Worm (Caenorhabditis elegans) whole organism, L1 larva: ENCODE data around the gene adbp-1.
A peak's percentile ranks its signal among the peaks of the same experiment; 100 is the strongest.

Experiments
- ama-1 ChIP-seq: fragments of 150-350 bp; optimal IDR thresholded peaks from 2 replicates; lab custom pipeline; 2014
- ceh-8 ChIP-seq: fragments of 200-800 bp; sonication (Bioruptor generic); optimal IDR thresholded peaks from 2 replicates; lab custom pipeline; 2018; ENCODE audit warnings: mild to moderate bottlenecking, missing genetic modification characterization, moderate library complexity, missing compliant biosample characterization
- ces-1 ChIP-seq: fragments of 150-350 bp; optimal IDR thresholded peaks from 2 replicates; lab custom pipeline; 2014; ENCODE audit warnings: missing biosample characterization, missing genetic modification reagents, missing genetic modification characterization
- dpl-1 ChIP-seq, 3 experiments: fragments of 150-350 bp in 2 of 3; sonication (generic microtip) in 1 of 3; optimal IDR thresholded peaks; 2 replicates each; lab custom pipeline; 2014 to 2017; ENCODE audit warnings: missing biosample characterization in 3 of 3, missing genetic modification characterization in 3 of 3, missing genetic modification reagents in 3 of 3
- efl-1 ChIP-seq, 4 experiments: fragments of 150-350 bp; optimal IDR thresholded peaks in 3 of 4; peaks in 1 of 4; 1 replicate in 1 of 4; 2 replicates in 3 of 4; lab custom pipeline; 2014; ENCODE audit warnings: missing biosample characterization in 2 of 4, missing genetic modification characterization in 2 of 4, missing genetic modification reagents in 2 of 4
- egl-27 ChIP-seq, 2 experiments: fragments of 150-350 bp in 1 of 2; sonication (generic microtip); optimal IDR thresholded peaks; 3 replicates each; lab custom pipeline; 2017 to 2018; ENCODE audit warnings: missing biosample characterization in 2 of 2, missing genetic modification characterization in 2 of 2, missing genetic modification reagents in 2 of 2
- elt-2 ChIP-seq: sonication (generic microtip); optimal IDR thresholded peaks from 2 replicates; lab custom pipeline; 2016; ENCODE audit warnings: missing genetic modification characterization, mild to moderate bottlenecking, inconsistent platforms, missing compliant biosample characterization, missing genetic modification reagents
- elt-3 ChIP-seq, 6 experiments: fragments of 150-350 bp in 1 of 6; sonication (generic microtip); optimal IDR thresholded peaks; 2 replicates each; lab custom pipeline; 2017 to 2018; ENCODE audit warnings: missing biosample characterization in 6 of 6, missing genetic modification characterization in 6 of 6, inconsistent platforms in 1 of 6
- ets-5 ChIP-seq: fragments of 200-800 bp; sonication (Bioruptor generic); IDR thresholded peaks from 2 replicates; pipeline ENCODE4 v1.3.6; 2022; ENCODE audit warnings: missing genetic modification characterization, missing compliant biosample characterization
- fkh-10 ChIP-seq: sonication (generic microtip); optimal IDR thresholded peaks from 2 replicates; lab custom pipeline; 2017; ENCODE audit warnings: missing biosample characterization, missing genetic modification reagents, missing genetic modification characterization
- fkh-4 ChIP-seq: sonication (generic microtip); optimal IDR thresholded peaks from 2 replicates; lab custom pipeline; 2016; ENCODE audit warnings: missing compliant biosample characterization, missing genetic modification characterization, borderline replicate concordance
- fkh-8 ChIP-seq: sonication (generic microtip); optimal IDR thresholded peaks from 2 replicates; lab custom pipeline; 2016; ENCODE audit warnings: mild to moderate bottlenecking, missing genetic modification characterization, missing compliant biosample characterization
- hpl-2 ChIP-seq: fragments of 150-350 bp; optimal IDR thresholded peaks from 2 replicates; lab custom pipeline; 2014; ENCODE audit warnings: missing biosample characterization, missing genetic modification reagents, missing genetic modification characterization
- irx-1 ChIP-seq: sonication (generic microtip); optimal IDR thresholded peaks from 2 replicates; lab custom pipeline; 2016; ENCODE audit warnings: missing genetic modification characterization, missing compliant biosample characterization
- lin-14 ChIP-seq: fragments of 200-800 bp; sonication (Bioruptor generic); optimal IDR thresholded peaks from 2 replicates; lab custom pipeline; 2018; ENCODE audit warnings: mild to moderate bottlenecking, missing genetic modification characterization, moderate library complexity, missing compliant biosample characterization
- lin-35 ChIP-seq, 2 experiments: fragments of 150-350 bp; optimal IDR thresholded peaks; 2 replicates each; lab custom pipeline; 2014; ENCODE audit warnings: missing biosample characterization in 2 of 2, missing genetic modification characterization in 2 of 2, missing genetic modification reagents in 2 of 2
- lin-39 ChIP-seq: fragments of 150-350 bp; optimal IDR thresholded peaks from 2 replicates; lab custom pipeline; 2014; ENCODE audit warnings: missing biosample characterization, missing genetic modification reagents, missing genetic modification characterization
- nhr-12 ChIP-seq: sonication (generic microtip); optimal IDR thresholded peaks from 2 replicates; lab custom pipeline; 2017; ENCODE audit warnings: missing biosample characterization, missing genetic modification characterization
- nhr-20 ChIP-seq: sonication (generic microtip); optimal IDR thresholded peaks from 2 replicates; lab custom pipeline; 2016; ENCODE audit warnings: mild to moderate bottlenecking, missing genetic modification characterization, missing compliant biosample characterization
- nhr-237 ChIP-seq: fragments of 150-350 bp; optimal IDR thresholded peaks from 2 replicates; lab custom pipeline; 2014; ENCODE audit warnings: missing biosample characterization, missing genetic modification characterization
- nhr-77 ChIP-seq: fragments of 150-350 bp; optimal IDR thresholded peaks from 2 replicates; lab custom pipeline; 2014; ENCODE audit warnings: missing biosample characterization, missing genetic modification characterization
- nhr-84 ChIP-seq: sonication (generic microtip); optimal IDR thresholded peaks from 2 replicates; lab custom pipeline; 2017; ENCODE audit warnings: missing biosample characterization, missing genetic modification characterization
- pag-3 ChIP-seq: sonication (generic microtip); optimal IDR thresholded peaks from 2 replicates; lab custom pipeline; 2017; ENCODE audit warnings: missing genetic modification characterization, mild to moderate bottlenecking, missing compliant biosample characterization, antibody characterized with exemption, borderline replicate concordance; ENCODE audit not compliant: insufficient read depth
- sup-37 ChIP-seq: fragments of 200-800 bp; sonication (Bioruptor generic); optimal IDR thresholded peaks from 2 replicates; lab custom pipeline; 2018; ENCODE audit warnings: mild to moderate bottlenecking, missing genetic modification characterization, missing compliant biosample characterization
- tbx-2 ChIP-seq: sonication (generic microtip); optimal IDR thresholded peaks from 2 replicates; lab custom pipeline; 2016; ENCODE audit warnings: missing genetic modification characterization, missing compliant biosample characterization
- tlp-1 ChIP-seq: fragments of 150-350 bp; optimal IDR thresholded peaks from 2 replicates; lab custom pipeline; 2014; ENCODE audit warnings: missing biosample characterization, missing genetic modification characterization
- unc-86 ChIP-seq: sonication (generic microtip); optimal IDR thresholded peaks from 2 replicates; lab custom pipeline; 2016; ENCODE audit warnings: missing genetic modification characterization, missing compliant biosample characterization
- unc-98 ChIP-seq: fragments of 200-800 bp; sonication (Bioruptor generic); IDR thresholded peaks from 2 replicates; pipeline ENCODE4 v1.3.6; 2022; ENCODE audit warnings: missing genetic modification characterization, missing compliant biosample characterization

adbp-1 gene

DNA sequence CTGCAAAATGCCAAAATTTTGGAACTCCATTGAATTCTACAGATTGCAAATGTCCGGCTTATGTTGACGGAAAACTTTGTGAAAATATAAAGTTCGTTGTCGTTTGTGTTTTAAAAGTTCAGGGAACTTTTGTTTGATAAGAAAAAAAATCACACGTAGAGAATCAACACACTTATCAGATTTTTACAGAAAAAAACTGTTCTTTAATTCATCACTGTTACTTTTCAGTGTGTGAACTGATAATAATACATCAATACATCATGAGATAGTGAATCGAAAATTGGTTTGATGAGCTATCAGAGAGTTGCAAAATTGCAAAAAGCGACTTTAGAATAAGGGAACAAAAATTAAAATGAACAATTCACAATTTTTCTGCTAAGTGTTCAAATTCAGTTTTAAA is 25.5 kb upstream of the adbp-1 start:
- TF ChIP-seq lin-35 (GFP tag; optimal IDR thresholded peaks at IDR 0.05; lab: Kevin White, UChicago): peak in 1 of 2 experiments; percentile 11
- TF ChIP-seq unc-98: no peak
- peak; percentile 0 for TF ChIP-seq nhr-20 (tag; lab: Kevin White, UChicago)
- TF ChIP-seq nhr-12: no peak
- TF ChIP-seq nhr-77: no peak
- TF ChIP-seq elt-2: peak; percentile 69

DNA sequence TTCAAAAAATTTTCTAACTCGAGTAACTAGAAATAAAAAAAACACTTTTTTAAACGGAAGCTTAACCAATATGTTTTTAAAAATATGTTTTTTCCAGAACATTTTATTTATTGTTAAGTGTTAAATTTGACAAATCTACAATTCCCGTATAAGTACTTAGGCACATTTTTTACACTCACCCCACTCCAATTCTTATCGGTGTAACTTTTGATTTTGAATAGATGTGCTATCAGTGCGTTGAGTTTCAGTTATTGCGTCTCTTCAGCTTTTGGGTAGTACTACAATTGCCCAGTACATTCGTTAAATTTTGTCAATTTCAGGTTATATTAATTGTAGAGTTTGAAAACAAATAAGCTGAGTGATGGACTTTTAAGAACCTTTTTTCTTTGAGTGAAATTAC is 19.9 kb upstream of the adbp-1 start:
- TF ChIP-seq pag-3 (tag; lab: Kevin White, UChicago) (no peak), elt-2 (peak; percentile 8)
- TF ChIP-seq, all 84 proteins: peak for 1

DNA sequence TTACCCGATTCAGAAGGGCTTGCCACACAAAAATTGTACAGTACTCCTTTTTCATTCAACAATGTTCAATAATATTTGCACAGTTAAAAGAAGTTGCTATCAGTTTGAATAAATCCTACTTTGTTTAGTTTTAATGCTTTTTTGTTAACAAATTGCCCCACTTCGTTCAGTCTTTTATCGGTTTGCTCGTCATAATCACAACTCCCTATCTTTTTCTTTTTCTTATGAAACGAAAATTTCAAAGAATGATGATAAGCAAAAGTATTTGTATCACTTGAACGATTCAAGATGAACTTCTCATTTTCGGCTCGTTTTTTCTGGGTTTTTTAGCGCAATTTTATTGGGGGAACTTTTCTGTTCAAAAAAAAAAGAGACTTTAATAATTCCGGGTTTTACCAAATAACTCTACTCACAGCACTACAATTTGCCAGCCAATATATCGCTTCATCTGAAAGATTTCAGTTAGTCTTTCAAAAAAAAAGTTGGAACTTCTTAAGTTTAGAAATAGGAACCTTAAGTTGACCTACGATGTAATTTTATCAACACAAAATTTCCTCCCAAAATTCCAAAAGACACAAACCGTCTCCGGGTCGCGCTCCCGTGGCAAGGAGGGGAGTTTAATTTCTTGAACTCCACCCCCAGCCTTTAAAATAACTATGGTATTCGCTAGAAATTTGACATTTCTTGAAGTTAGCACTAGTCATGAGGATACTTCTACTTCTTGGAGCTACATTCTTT is 19.2 kb upstream of the adbp-1 start, which contains the start of gene C05D12.3:
C05D12.3 (plus strand) TSS at position 688 of the 738 bp plus-strand sequence.
- TF ChIP-seq lin-39 (tag; lab: Kevin White, UChicago): no peak
- TF ChIP-seq elt-2: peak; percentile 22
- TF ChIP-seq efl-1 (optimal IDR thresholded peaks at IDR 0.05; lab: Kevin White, UChicago): no peak
- TF ChIP-seq efl-1 (GFP tag; optimal IDR thresholded peaks at IDR 0.05 in 1 of 2; lab: Kevin White, UChicago): peak in 1 of 2 experiments; percentile 49

DNA sequence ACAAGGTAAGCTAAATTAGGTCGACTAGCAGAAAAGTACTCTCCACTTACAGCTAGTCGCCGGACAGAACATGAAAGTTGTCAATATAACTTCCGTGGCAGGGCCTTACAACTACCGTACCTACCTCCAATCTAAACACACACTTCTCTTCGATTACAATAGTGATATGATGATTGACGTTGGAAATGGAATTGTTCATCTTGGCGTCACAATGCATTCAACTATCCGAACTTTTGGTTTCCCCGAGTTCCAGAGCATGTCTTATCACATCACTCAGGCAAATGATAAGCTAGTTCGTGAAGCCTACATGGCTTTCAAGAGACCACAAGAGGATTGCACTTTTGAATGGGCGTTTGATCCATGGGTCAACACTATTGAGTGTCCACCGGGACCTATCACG is 16.6 kb upstream of the adbp-1 start:
- TF ChIP-seq tlp-1 (no peak), lin-14 (GFP tag; lab: Kevin White, UChicago) (no peak), unc-86 (tag; lab: Kevin White, UChicago) (no peak)

DNA sequence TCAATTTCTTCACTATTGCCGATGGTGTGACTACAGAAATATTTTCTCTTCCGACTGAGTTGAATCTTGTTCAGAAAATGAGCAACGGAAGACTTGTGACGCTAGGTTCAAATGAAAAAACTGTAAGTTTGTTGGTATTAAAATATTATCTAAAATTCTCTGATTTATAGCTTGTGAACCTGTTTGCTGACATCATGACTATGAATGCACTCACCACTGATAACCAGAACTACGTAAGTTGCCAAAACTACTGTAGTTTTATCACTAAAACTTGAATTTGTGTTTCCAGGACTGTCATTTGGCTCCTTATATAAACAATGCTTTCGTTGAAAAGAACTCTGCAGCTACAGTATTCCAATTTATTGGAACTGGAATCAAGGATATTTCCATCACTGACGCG is 15.4 kb upstream of the adbp-1 start:
- peak; percentile 10 for TF ChIP-seq elt-2
- TF ChIP-seq tlp-1: no peak

DNA sequence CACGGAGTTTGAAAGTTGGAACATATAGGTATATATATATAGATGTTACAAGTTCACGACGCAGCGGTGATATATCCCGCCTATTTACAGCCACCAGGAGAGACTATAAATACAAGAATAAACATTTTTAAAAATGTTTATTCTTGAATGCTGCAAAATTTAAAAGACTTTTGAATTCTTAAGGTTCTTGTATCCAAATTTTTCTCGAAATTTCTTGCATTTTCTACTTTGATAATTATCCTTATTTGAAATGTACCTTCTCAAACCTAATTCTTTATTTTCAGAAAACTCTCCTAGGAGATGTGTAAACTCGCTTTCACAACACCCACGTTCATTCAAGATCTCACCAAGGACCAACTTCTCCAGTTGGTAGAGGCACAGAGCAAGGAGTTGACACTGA is 12.4 kb upstream of the adbp-1 start, which contains the start of gene C05D12.4:
C05D12.4 (plus strand) TSS at position 301 of the 400 bp plus-strand sequence.
- TF ChIP-seq ceh-8 (GFP tag; lab: Kevin White, UChicago): no peak
- TF ChIP-seq ets-5 (GFP tag; lab: Robert Waterston, UW): no peak
- TF ChIP-seq ces-1: no peak
- TF ChIP-seq elt-3 (tag; optimal IDR thresholded peaks at IDR 0.05; lab: Kevin White, UChicago): no peak
- TF ChIP-seq nhr-84 (tag; lab: Kevin White, UChicago): no peak
- no peak for TF ChIP-seq pag-3 (tag; lab: Kevin White, UChicago)
- no peak for TF ChIP-seq nhr-77
- no peak for TF ChIP-seq lin-35 (GFP tag; optimal IDR thresholded peaks at IDR 0.05; lab: Kevin White, UChicago)
- no peak for TF ChIP-seq irx-1 (tag; lab: Kevin White, UChicago)
- no peak for TF ChIP-seq egl-27 (tag; optimal IDR thresholded peaks at IDR 0.05; lab: Kevin White, UChicago)
- TF ChIP-seq nhr-237: no peak
- TF ChIP-seq fkh-4 (tag; lab: Kevin White, UChicago): no peak

DNA sequence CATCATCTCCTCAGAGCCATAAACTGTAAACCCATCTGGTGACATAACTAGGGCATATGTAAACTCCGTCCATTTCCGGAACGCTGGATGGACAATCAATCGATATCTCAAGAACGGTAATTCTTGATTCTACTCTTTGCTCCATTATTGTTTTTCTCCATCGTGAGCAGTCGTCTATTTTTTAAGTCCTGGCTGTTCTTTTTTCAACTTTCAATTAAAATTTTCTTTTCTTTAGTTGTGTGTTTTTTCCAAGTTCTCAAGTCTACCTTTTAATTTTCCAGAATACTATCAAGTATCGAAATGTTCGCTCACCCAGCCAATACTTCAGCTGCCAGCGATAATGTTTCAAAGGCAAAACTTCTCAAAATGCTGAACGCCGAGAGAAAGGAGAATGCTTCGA is 10.0 kb upstream of the adbp-1 start, which contains the start of gene C05D12.5:
C05D12.5 (plus strand) TSS at position 301 of the 400 bp plus-strand sequence.
- TF ChIP-seq ama-1 (lab: Kevin White, UChicago): no peak
- TF ChIP-seq ceh-8 (GFP tag; lab: Kevin White, UChicago): no peak
- no peak for TF ChIP-seq irx-1 (tag; lab: Kevin White, UChicago)
- TF ChIP-seq hpl-2 (GFP tag; lab: Kevin White, UChicago): no peak

DNA sequence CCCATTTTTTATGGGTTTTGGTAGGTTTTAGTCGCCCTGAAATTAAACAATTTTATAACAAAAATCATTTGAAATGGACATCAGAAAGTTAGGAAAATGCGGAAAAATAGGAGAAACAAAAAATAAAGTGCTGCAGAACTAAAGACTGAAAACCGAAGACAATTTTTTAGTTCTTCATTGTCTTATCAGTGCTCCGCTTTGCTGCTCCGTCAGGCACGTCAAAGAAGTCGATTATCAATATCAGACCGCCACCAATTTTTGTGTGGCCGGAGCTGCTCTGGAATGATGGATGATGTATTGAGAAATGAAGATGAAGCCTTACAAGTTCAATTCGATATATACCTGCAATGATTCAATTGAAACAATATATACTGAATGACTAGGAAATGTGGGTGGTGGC is 5.5 kb upstream of the adbp-1 start, which contains the start of gene vha-6:
vha-6 (minus strand) TSS at position 36 of the 400 bp plus-strand sequence.
- TF ChIP-seq fkh-10 (no peak), lin-35 (GFP tag; optimal IDR thresholded peaks at IDR 0.05; lab: Kevin White, UChicago) (peak in 1 of 2 experiments; percentile 12), efl-1 (optimal IDR thresholded peaks at IDR 0.05; lab: Kevin White, UChicago) (no peak), efl-1 (GFP tag; optimal IDR thresholded peaks at IDR 0.05 in 1 of 2; lab: Kevin White, UChicago) (no peak), fkh-8 (tag; lab: Kevin White, UChicago) (no peak), tbx-2 (tag; lab: Kevin White, UChicago) (no peak), nhr-20 (tag; lab: Kevin White, UChicago) (no peak), sup-37 (no peak), dpl-1 (GFP tag; optimal IDR thresholded peaks at IDR 0.05; lab: Kevin White, UChicago) (no peak)
